Worm (Caenorhabditis elegans) whole organism, L4 larva: ENCODE results near the gene him-3.

Experiments used
- D1046.2 ChIP-seq: fragments of 200-800 bp; sonication (Bioruptor generic); IDR thresholded peaks from 2 replicates; pipeline ENCODE4 v1.3.6; 2022; ENCODE audit warnings: missing genetic modification characterization, missing compliant biosample characterization
- F10B5.3 ChIP-seq: sonication (generic microtip); optimal IDR thresholded peaks from 2 replicates; lab custom pipeline; 2016; ENCODE audit warnings: mild to moderate bottlenecking, missing genetic modification characterization, missing compliant biosample characterization
- F44E2.7 ChIP-seq: fragments of 200-800 bp; sonication (Bioruptor generic); IDR thresholded peaks from 2 replicates; pipeline ENCODE4 v2.1.2; 2022; ENCODE audit warnings: missing genetic modification characterization, missing compliant biosample characterization
- R02D3.7 ChIP-seq: fragments of 150-350 bp; sonication (generic microtip); optimal IDR thresholded peaks from 3 replicates; lab custom pipeline; 2014; ENCODE audit warnings: missing biosample characterization, missing genetic modification characterization
- T20F7.1 ChIP-seq: fragments of 200-800 bp; sonication (Bioruptor generic); optimal IDR thresholded peaks from 2 replicates; lab custom pipeline; 2018; ENCODE audit warnings: mild to moderate bottlenecking, missing genetic modification characterization, missing compliant biosample characterization
- Y105C5A.15 ChIP-seq: fragments of 200-800 bp; sonication (Bioruptor generic); IDR thresholded peaks from 2 replicates; pipeline ENCODE4 v1.3.6; 2022; ENCODE audit warnings: missing genetic modification characterization, missing compliant biosample characterization
- Y48G9A.11 ChIP-seq: fragments of 200-800 bp; sonication (Bioruptor generic); IDR thresholded peaks from 2 replicates; pipeline ENCODE4 v1.3.6; 2022; ENCODE audit warnings: missing genetic modification reagents, missing genetic modification characterization, missing compliant biosample characterization
- Y5F2A.4 ChIP-seq: fragments of 200-800 bp; sonication (Bioruptor generic); optimal IDR thresholded peaks from 2 replicates; lab custom pipeline; 2018; ENCODE audit warnings: mild to moderate bottlenecking, missing genetic modification characterization, missing compliant biosample characterization
- ZK337.2 ChIP-seq: fragments of 200-800 bp; sonication (Bioruptor generic); IDR thresholded peaks from 2 replicates; pipeline ENCODE4 v1.3.6; 2022; ENCODE audit warnings: missing genetic modification reagents, missing genetic modification characterization, missing compliant biosample characterization
- aha-1 ChIP-seq: fragments of 150-350 bp; peaks from one replicate; lab custom pipeline; 2014; ENCODE audit warnings: missing biosample characterization, missing genetic modification characterization
- arid-1 ChIP-seq: fragments of 200-800 bp; sonication (Bioruptor generic); conservative IDR thresholded peaks from 2 replicates; pipeline ENCODE4 v1.3.6; 2022; ENCODE audit warnings: missing genetic modification reagents, missing genetic modification characterization, missing compliant biosample characterization
- attf-4 ChIP-seq: sonication (generic microtip); optimal IDR thresholded peaks from 3 replicates; lab custom pipeline; 2017; ENCODE audit warnings: missing biosample characterization, missing genetic modification characterization
- ceh-28 ChIP-seq: fragments of 150-350 bp; optimal IDR thresholded peaks from 2 replicates; lab custom pipeline; 2014; ENCODE audit warnings: missing biosample characterization, missing genetic modification reagents, missing genetic modification characterization
- ceh-32 ChIP-seq: sonication (generic microtip); optimal IDR thresholded peaks from 2 replicates; lab custom pipeline; 2016; ENCODE audit warnings: mild to moderate bottlenecking, missing genetic modification characterization, missing compliant biosample characterization; ENCODE audit not compliant: poor library complexity
- ceh-44 ChIP-seq: fragments of 200-800 bp; sonication (Bioruptor generic); IDR thresholded peaks from 2 replicates; pipeline ENCODE4 v1.3.6; 2022; ENCODE audit warnings: missing genetic modification reagents, missing genetic modification characterization, missing compliant biosample characterization
- ceh-82 ChIP-seq: sonication (generic microtip); optimal IDR thresholded peaks from 2 replicates; lab custom pipeline; 2017; ENCODE audit warnings: missing biosample characterization, missing genetic modification characterization
- daf-19 ChIP-seq: fragments of 200-800 bp; sonication (Bioruptor generic); conservative IDR thresholded peaks from 2 replicates; pipeline ENCODE4 v1.3.6; 2022; ENCODE audit warnings: missing genetic modification characterization, missing compliant biosample characterization
- dmd-9 ChIP-seq: fragments of 200-800 bp; sonication (Bioruptor generic); IDR thresholded peaks from 2 replicates; pipeline ENCODE4 v1.3.6; 2022; ENCODE audit warnings: missing genetic modification reagents, missing genetic modification characterization, missing compliant biosample characterization
- hlh-11 ChIP-seq: fragments of 200-800 bp; sonication (Bioruptor generic); optimal IDR thresholded peaks from 2 replicates; lab custom pipeline; 2018; ENCODE audit warnings: mild to moderate bottlenecking, missing genetic modification characterization, missing compliant biosample characterization
- lim-7 ChIP-seq: fragments of 200-800 bp; sonication (Bioruptor generic); IDR thresholded peaks from 2 replicates; pipeline ENCODE4 v1.3.6; 2022; ENCODE audit warnings: missing genetic modification characterization, missing compliant biosample characterization
- lin-39 ChIP-seq: fragments of 150-350 bp; optimal IDR thresholded peaks from 2 replicates; lab custom pipeline; 2014; ENCODE audit warnings: missing biosample characterization, missing genetic modification reagents, missing genetic modification characterization
- lir-3 ChIP-seq: sonication (generic microtip); optimal IDR thresholded peaks from 2 replicates; lab custom pipeline; 2016; ENCODE audit warnings: mild to moderate bottlenecking, missing genetic modification characterization, missing compliant biosample characterization
- lsy-2 ChIP-seq, 2 experiments: fragments of 150-350 bp in 1 of 2; sonication (generic microtip) in 1 of 2; optimal IDR thresholded peaks; 2 replicates each; lab custom pipeline; 2014 to 2017; ENCODE audit warnings: missing biosample characterization in 2 of 2, missing genetic modification characterization in 2 of 2
- madf-5 ChIP-seq, 2 experiments: fragments of 200-800 bp; sonication (Bioruptor generic); IDR thresholded peaks; 2 replicates each; pipeline ENCODE4 v1.3.6; 2022; ENCODE audit warnings: missing compliant biosample characterization in 2 of 2, missing genetic modification characterization in 2 of 2
- mes-2 ChIP-seq: sonication (generic microtip); optimal IDR thresholded peaks from 2 replicates; lab custom pipeline; 2016; ENCODE audit warnings: missing genotype, mild to moderate bottlenecking, missing genetic modification characterization, missing compliant biosample characterization; ENCODE audit not compliant: poor library complexity, severe bottlenecking
- mxl-2 ChIP-seq: fragments of 200-800 bp; sonication (Bioruptor generic); conservative IDR thresholded peaks from 2 replicates; pipeline ENCODE4 v1.3.6; 2022; ENCODE audit warnings: missing genetic modification reagents, missing genetic modification characterization, missing compliant biosample characterization
- nhr-25 ChIP-seq: sonication (generic microtip); optimal IDR thresholded peaks from 2 replicates; lab custom pipeline; 2017; ENCODE audit warnings: missing genetic modification characterization, mild to moderate bottlenecking, missing compliant biosample characterization, antibody characterized with exemption, moderate library complexity, borderline replicate concordance; ENCODE audit not compliant: insufficient read depth
- nhr-28 ChIP-seq: fragments of 150-350 bp; optimal IDR thresholded peaks from 2 replicates; lab custom pipeline; 2014; ENCODE audit warnings: missing biosample characterization, missing genetic modification characterization
- nhr-6 ChIP-seq: fragments of 150-350 bp; optimal IDR thresholded peaks from 2 replicates; lab custom pipeline; 2014; ENCODE audit warnings: missing biosample characterization, missing genetic modification characterization
- nhr-76 ChIP-seq: fragments of 150-350 bp; optimal IDR thresholded peaks from 2 replicates; lab custom pipeline; 2014; ENCODE audit warnings: missing biosample characterization, missing genetic modification characterization
- snpc-1.2 ChIP-seq: fragments of 200-800 bp; sonication (Bioruptor generic); IDR thresholded peaks from 2 replicates; pipeline ENCODE4 v1.3.6; 2022; ENCODE audit warnings: missing genetic modification reagents, missing genetic modification characterization, missing compliant biosample characterization
- snpc-4 ChIP-seq: fragments of 150-350 bp; optimal IDR thresholded peaks from 2 replicates; lab custom pipeline; 2014; ENCODE audit warnings: missing biosample characterization, missing genetic modification characterization
- tra-1 ChIP-seq: fragments of 200-800 bp; sonication (Bioruptor generic); IDR thresholded peaks from 2 replicates; pipeline ENCODE4 v1.3.6; 2022; ENCODE audit warnings: missing genetic modification reagents, missing genetic modification characterization, missing compliant biosample characterization
- zfp-2 ChIP-seq: sonication (generic microtip); optimal IDR thresholded peaks from 2 replicates; lab custom pipeline; 2016; ENCODE audit warnings: mild to moderate bottlenecking, missing genetic modification characterization, missing compliant biosample characterization
- zfp-3 ChIP-seq: fragments of 200-800 bp; sonication (Bioruptor generic); conservative IDR thresholded peaks from 2 replicates; pipeline ENCODE4 v1.3.6; 2022; ENCODE audit warnings: missing genetic modification reagents, missing genetic modification characterization, missing compliant biosample characterization
- zip-2 ChIP-seq: fragments of 150-350 bp; optimal IDR thresholded peaks from 2 replicates; lab custom pipeline; 2014; ENCODE audit warnings: missing biosample characterization, missing genetic modification characterization
- ztf-11 ChIP-seq: fragments of 150-350 bp; optimal IDR thresholded peaks from 2 replicates; lab custom pipeline; 2014; ENCODE audit warnings: missing biosample characterization, missing genetic modification characterization
- ztf-7 ChIP-seq: fragments of 150-350 bp; optimal IDR thresholded peaks from 2 replicates; lab custom pipeline; 2014; ENCODE audit warnings: missing biosample characterization, missing genetic modification characterization

The him-3 gene

DNA sequence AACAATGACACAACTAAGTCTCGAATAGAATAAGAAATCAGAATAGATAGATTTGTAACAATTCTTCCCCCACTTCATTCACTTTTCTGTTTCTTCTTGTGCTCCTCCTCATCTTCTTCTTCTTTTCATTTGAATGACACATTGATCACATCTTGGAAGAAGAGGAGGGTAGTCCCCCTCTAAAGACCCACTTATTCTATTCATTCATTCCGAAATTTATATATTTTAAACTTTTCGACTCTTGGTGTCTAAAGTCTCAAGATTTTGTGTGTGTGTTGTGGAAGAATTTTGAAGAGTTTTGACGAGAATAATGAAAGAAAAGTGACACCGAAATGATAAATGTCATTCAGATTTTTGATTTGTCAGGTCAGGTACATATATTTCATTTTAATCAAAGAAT, 13.8 kb downstream of the him-3 start:
- no peak for TF ChIP-seq aha-1 (tag; lab: Kevin White, UChicago)
- no peak for TF ChIP-seq lir-3 (tag; lab: Kevin White, UChicago)
- TF ChIP-seq T20F7.1 (GFP tag; lab: Kevin White, UChicago), result no peak
- TF ChIP-seq Y105C5A.15 (GFP tag; lab: Robert Waterston, UW), result no peak
- TF ChIP-seq lin-39 (tag; lab: Kevin White, UChicago), result no peak
- TF ChIP-seq zfp-2 (tag; lab: Kevin White, UChicago), result no peak
- no peak for TF ChIP-seq ceh-44 (GFP tag; lab: Robert Waterston, UW)
- no peak for TF ChIP-seq ztf-7 (tag; lab: Kevin White, UChicago)

- no peak for TF ChIP-seq tra-1 (GFP tag; lab: Robert Waterston, UW)
- no peak for TF ChIP-seq arid-1 (GFP tag; lab: Robert Waterston, UW)
- TF ChIP-seq attf-4 (tag; lab: Kevin White, UChicago), result no peak
- TF ChIP-seq dmd-9 (GFP tag; lab: Robert Waterston, UW), result no peak
- TF ChIP-seq madf-5 (GFP tag; IDR thresholded peaks at IDR 0.05; lab: Robert Waterston, UW), result no peak
- TF ChIP-seq lim-7 (GFP tag; lab: Robert Waterston, UW), result no peak
- TF ChIP-seq aha-1 (tag; lab: Kevin White, UChicago), result no peak
- no peak for TF ChIP-seq daf-19
- no peak for TF ChIP-seq Y5F2A.4
- no peak for TF ChIP-seq lir-3 (tag; lab: Kevin White, UChicago)
These were observed 20.6 kb downstream of the him-3 start for ce11 chrIV:6997918-6998317.

DNA sequence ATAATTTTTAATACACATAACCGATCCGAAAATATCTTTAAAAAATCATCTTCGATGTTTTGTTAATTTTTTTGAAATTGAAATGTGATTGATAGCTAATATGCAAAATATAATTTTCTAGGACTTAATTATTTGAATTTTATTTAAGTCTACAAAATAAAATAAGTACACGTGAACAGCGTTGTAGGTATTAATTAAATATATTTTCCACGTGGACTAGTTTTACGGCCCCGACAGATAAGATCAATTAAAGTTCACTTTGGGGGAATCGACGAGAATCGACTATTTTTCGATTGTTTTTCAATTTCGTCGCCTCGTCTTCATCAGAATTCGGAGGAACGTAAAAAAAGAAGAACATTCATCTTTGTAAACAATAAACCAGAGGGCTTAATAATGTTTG, 21.9 kb downstream of the him-3 start, which contains the start of gene C25A8.5:
Gene C25A8.5, plus strand, starts transcription at position 301 of the 400 bp plus-strand sequence.
- no peak for TF ChIP-seq nhr-25
- no peak for TF ChIP-seq Y48G9A.11 (GFP tag; lab: Robert Waterston, UW)
- TF ChIP-seq mes-2 (tag; lab: Kevin White, UChicago), result no peak
- TF ChIP-seq nhr-6 (tag; lab: Kevin White, UChicago), result no peak
- TF ChIP-seq zip-2 (tag; lab: Kevin White, UChicago), result no peak
- TF ChIP-seq lin-39 (tag; lab: Kevin White, UChicago), result no peak
- TF ChIP-seq zfp-3 (GFP tag; lab: Robert Waterston, UW), result no peak
- no peak for TF ChIP-seq ceh-28 (tag; lab: Kevin White, UChicago)
- TF ChIP-seq nhr-76 (tag; lab: Kevin White, UChicago), result no peak
- no peak for TF ChIP-seq D1046.2 (GFP tag; lab: Robert Waterston, UW)
- no peak for TF ChIP-seq snpc-1.2 (GFP tag; lab: Robert Waterston, UW)

ce11 chrIV:7003323-7003722, 26.0 kb downstream of the him-3 start, which contains the start of gene cht-3:
Gene cht-3, plus strand, starts transcription at chrIV:7003623.
- TF ChIP-seq nhr-25, result no peak
- no peak for TF ChIP-seq daf-19
- TF ChIP-seq madf-5 (GFP tag; IDR thresholded peaks at IDR 0.05; lab: Robert Waterston, UW), result no peak
- no peak for TF ChIP-seq snpc-4
- no peak for TF ChIP-seq F44E2.7 (GFP tag; lab: Robert Waterston, UW)
- no peak for TF ChIP-seq ztf-11 (tag; lab: Kevin White, UChicago)
- TF ChIP-seq mxl-2 (GFP tag; lab: Robert Waterston, UW), result no peak
- TF ChIP-seq lin-39 (tag; lab: Kevin White, UChicago), result no peak
- no peak for TF ChIP-seq nhr-28 (tag; lab: Kevin White, UChicago)
- no peak for TF ChIP-seq snpc-1.2 (GFP tag; lab: Robert Waterston, UW)
- no peak for TF ChIP-seq zfp-2 (tag; lab: Kevin White, UChicago)
- TF ChIP-seq hlh-11, result no peak
- no peak for TF ChIP-seq lsy-2 (tag; optimal IDR thresholded peaks at IDR 0.05; lab: Kevin White, UChicago)
- no peak for TF ChIP-seq ceh-32 (tag; lab: Kevin White, UChicago)
- TF ChIP-seq ZK337.2 (GFP tag; lab: Robert Waterston, UW), result no peak
- TF ChIP-seq ceh-44 (GFP tag; lab: Robert Waterston, UW), result no peak
- no peak for TF ChIP-seq R02D3.7
- no peak for TF ChIP-seq ceh-82 (tag; lab: Kevin White, UChicago)
- TF ChIP-seq F10B5.3 (tag; lab: Kevin White, UChicago), result no peak
- TF ChIP-seq, all 104 proteins: peak for 0
